Fruit fly (Drosophila melanogaster) whole organism, embryonic: ENCODE results near the gene Art8.
A peak's percentile ranks its signal among the peaks of the same experiment; 100 is the strongest.

Experiments
- CG10209 ChIP-seq: fragments of 200-800 bp; sonication (Bioruptor generic); optimal IDR thresholded peaks from 3 replicates; lab custom pipeline; 2017; ENCODE audit warnings: missing biosample characterization, mild to moderate bottlenecking, missing genetic modification characterization, missing genetic modification reagents
- CG11093 ChIP-seq: fragments of 200-800 bp; sonication (Bioruptor generic); IDR thresholded peaks from 3 replicates; pipeline ENCODE4 v1.3.6; 2022; ENCODE audit warnings: missing biosample characterization, missing genetic modification characterization
- CG13287 ChIP-seq: fragments of 200-800 bp; sonication (Bioruptor generic); IDR thresholded peaks from 2 replicates; pipeline ENCODE4 v1.3.6; 2022; ENCODE audit warnings: missing biosample characterization, missing genetic modification characterization; ENCODE audit not compliant: partially characterized antibody
- CG15269 ChIP-seq: fragments of 200-800 bp; sonication (Bioruptor generic); optimal IDR thresholded peaks from 2 replicates; lab custom pipeline; 2018; ENCODE audit warnings: missing biosample characterization, mild to moderate bottlenecking, missing genetic modification characterization, moderate library complexity
- CG1647 ChIP-seq: fragments of 200-800 bp; sonication (Bioruptor generic); optimal IDR thresholded peaks from 3 replicates; lab custom pipeline; 2016; ENCODE audit warnings: missing biosample characterization, missing genetic modification characterization
- CG17385 ChIP-seq: fragments of 200-800 bp; sonication (Bioruptor generic); optimal IDR thresholded peaks from 3 replicates; lab custom pipeline; 2018; ENCODE audit warnings: missing biosample characterization, mild to moderate bottlenecking, missing genetic modification characterization
- CG18011 ChIP-seq: fragments of 200-800 bp; sonication (Bioruptor generic); optimal IDR thresholded peaks from 2 replicates; lab custom pipeline; 2017; ENCODE audit warnings: missing biosample characterization, missing genetic modification characterization, mild to moderate bottlenecking, moderate library complexity, missing genotype
- CG18476 ChIP-seq: fragments of 200-800 bp; sonication (Bioruptor generic); optimal IDR thresholded peaks from 2 replicates; lab custom pipeline; 2016; ENCODE audit warnings: missing biosample characterization, mild to moderate bottlenecking, missing genetic modification characterization
- CG31365 ChIP-seq: fragments of 200-800 bp; sonication (Bioruptor generic); optimal IDR thresholded peaks from 2 replicates; lab custom pipeline; 2018; ENCODE audit warnings: missing biosample characterization, mild to moderate bottlenecking, missing genetic modification characterization
- CG34422 ChIP-seq: fragments of 200-800 bp; sonication (Bioruptor generic); IDR thresholded peaks from 3 replicates; pipeline ENCODE4 v1.3.6; 2022; ENCODE audit warnings: missing biosample characterization, missing genetic modification characterization
- CG3726 ChIP-seq: fragments of 200-800 bp; sonication (Bioruptor generic); IDR thresholded peaks from 3 replicates; pipeline ENCODE4, ENCODE4 v1.3.6; 2022; ENCODE audit warnings: missing biosample characterization, missing genetic modification characterization
- CG6683 ChIP-seq: fragments of 200-800 bp; sonication (Bioruptor generic); optimal IDR thresholded peaks from 2 replicates; lab custom pipeline; 2017; ENCODE audit warnings: missing biosample characterization, mild to moderate bottlenecking, missing genetic modification characterization, missing genetic modification reagents
- CG8281 ChIP-seq: fragments of 200-800 bp; sonication (Bioruptor generic); optimal IDR thresholded peaks from 2 replicates; lab custom pipeline; 2018; ENCODE audit warnings: missing biosample characterization, mild to moderate bottlenecking, missing genetic modification characterization, moderate library complexity
- CkIIα-i1 ChIP-seq: fragments of 200-800 bp; sonication (Bioruptor generic); IDR thresholded peaks from 2 replicates; pipeline ENCODE4 v1.3.6; 2022; ENCODE audit warnings: missing biosample characterization, missing genetic modification characterization
- Deaf1 ChIP-seq: fragments of 200-800 bp; optimal IDR thresholded peaks from 3 replicates; lab custom pipeline; 2019; ENCODE audit warnings: missing biosample characterization, mild to moderate bottlenecking, missing genetic modification characterization, moderate library complexity
- Drgx ChIP-seq: fragments of 200-800 bp; sonication (Bioruptor generic); IDR thresholded peaks from 2 replicates; pipeline ENCODE4 v1.3.6; 2022; ENCODE audit warnings: missing biosample characterization, missing genetic modification characterization
- HLHmδ ChIP-seq: fragments of 200-800 bp; sonication (Bioruptor generic); optimal IDR thresholded peaks from 2 replicates; lab custom pipeline; 2018; ENCODE audit warnings: missing biosample characterization, mild to moderate bottlenecking, missing genetic modification characterization, moderate library complexity
- Hand ChIP-seq: fragments of 200-800 bp; sonication (Bioruptor generic); optimal IDR thresholded peaks from 2 replicates; lab custom pipeline; 2017; ENCODE audit warnings: mild to moderate bottlenecking, missing biosample characterization, missing genetic modification reagents, missing genetic modification characterization
- HmgD ChIP-seq: fragments of 200-800 bp; sonication (Bioruptor generic); optimal IDR thresholded peaks from 3 replicates; lab custom pipeline; 2016; ENCODE audit warnings: missing biosample characterization, missing genetic modification characterization
- Hsf ChIP-seq: fragments of 200-800 bp; sonication (Bioruptor generic); optimal IDR thresholded peaks from 3 replicates; lab custom pipeline; 2016; ENCODE audit warnings: missing biosample characterization, missing genetic modification characterization
- Jarid2 ChIP-seq: fragments of 200-800 bp; sonication (Bioruptor generic); optimal IDR thresholded peaks from 3 replicates; lab custom pipeline; 2017; ENCODE audit warnings: mild to moderate bottlenecking, missing biosample characterization, missing genetic modification reagents, missing genetic modification characterization
- Meics ChIP-seq: fragments of 200-800 bp; sonication (Bioruptor generic); optimal IDR thresholded peaks from 2 replicates; lab custom pipeline; 2017; ENCODE audit warnings: missing biosample characterization, mild to moderate bottlenecking, missing genetic modification characterization
- Sry-β ChIP-seq: fragments of 200-800 bp; sonication (Bioruptor generic); optimal IDR thresholded peaks from 2 replicates; lab custom pipeline; 2018; ENCODE audit warnings: missing biosample characterization, mild to moderate bottlenecking, missing genetic modification characterization, moderate library complexity
- Xrp1 ChIP-seq: fragments of 200-800 bp; sonication (Bioruptor generic); IDR thresholded peaks from 2 replicates; pipeline ENCODE4 v1.3.6; 2022; ENCODE audit warnings: missing biosample characterization, missing genetic modification characterization
- amos ChIP-seq: fragments of 200-800 bp; sonication (Bioruptor generic); IDR thresholded peaks from 2 replicates; pipeline ENCODE4 v1.3.6; 2022; ENCODE audit warnings: missing biosample characterization, missing genetic modification characterization; ENCODE audit not compliant: partially characterized antibody
- ap ChIP-seq: fragments of 200-800 bp; sonication (Bioruptor generic); IDR thresholded peaks from 2 replicates; pipeline ENCODE4 v1.3.6; 2022; ENCODE audit warnings: missing biosample characterization, missing genetic modification characterization
- az2 ChIP-seq: fragments of 200-800 bp; sonication (Bioruptor generic); optimal IDR thresholded peaks from 3 replicates; lab custom pipeline; 2016; ENCODE audit warnings: missing biosample characterization, missing genetic modification characterization
- bab2 ChIP-seq: fragments of 200-800 bp; sonication (Bioruptor generic); optimal IDR thresholded peaks from 2 replicates; lab custom pipeline; 2016; ENCODE audit warnings: missing biosample characterization, missing genetic modification characterization
- cad ChIP-seq: fragments of >200 bp; optimal IDR thresholded peaks from 2 replicates; lab custom pipeline; 2017; ENCODE audit warnings: missing biosample characterization, missing genetic modification characterization
- chm ChIP-seq: fragments of 200-800 bp; sonication (Bioruptor generic); IDR thresholded peaks from 2 replicates; pipeline ENCODE4 v1.3.6; 2022; ENCODE audit warnings: missing biosample characterization, missing genetic modification characterization
- disco-r ChIP-seq: fragments of 200-800 bp; sonication (Bioruptor generic); optimal IDR thresholded peaks from 2 replicates; lab custom pipeline; 2016; ENCODE audit warnings: missing biosample characterization, missing genetic modification characterization
- jigr1 ChIP-seq: fragments of 200-800 bp; sonication (Bioruptor generic); IDR thresholded peaks from 3 replicates; pipeline ENCODE4 v1.3.6; 2022; ENCODE audit warnings: missing biosample characterization, missing genetic modification characterization
- kay ChIP-seq: fragments of 200-800 bp; sonication (Bioruptor generic); optimal IDR thresholded peaks from 2 replicates; lab custom pipeline; 2016; ENCODE audit warnings: missing biosample characterization, missing genetic modification characterization
- ken ChIP-seq: fragments of 200-800 bp; sonication (Bioruptor generic); IDR thresholded peaks from 3 replicates; pipeline ENCODE4 v1.3.6; 2022; ENCODE audit warnings: missing biosample characterization, missing genetic modification characterization
- nerfin-1 ChIP-seq: fragments of 200-800 bp; sonication (Bioruptor generic); optimal IDR thresholded peaks from 3 replicates; lab custom pipeline; 2019; ENCODE audit warnings: missing biosample characterization, mild to moderate bottlenecking, missing genetic modification characterization, moderate library complexity
- nom ChIP-seq: fragments of 200-800 bp; sonication (Bioruptor generic); optimal IDR thresholded peaks from 2 replicates; lab custom pipeline; 2017; ENCODE audit warnings: missing biosample characterization, missing genetic modification characterization, mild to moderate bottlenecking, moderate library complexity, missing genetic modification reagents
- p53 ChIP-seq: fragments of 200-800 bp; sonication (Bioruptor generic); optimal IDR thresholded peaks from 2 replicates; lab custom pipeline; 2016; ENCODE audit warnings: missing biosample characterization, missing genetic modification characterization
- pan ChIP-seq, 4 experiments: fragments of >200 bp in 3 of 4; fragments of 200-800 bp in 1 of 4; sonication (Bioruptor generic) in 1 of 4; optimal IDR thresholded peaks in 3 of 4; IDR thresholded peaks in 1 of 4; 2 replicates each; pipeline versions ENCODE4 v1.3.6 to Lab custom; 2017 to 2022; ENCODE audit warnings: missing biosample characterization in 2 of 4, missing genetic modification characterization in 2 of 4, mixed read lengths in 1 of 4
- ro ChIP-seq: fragments of 200-800 bp; sonication (Bioruptor generic); IDR thresholded peaks from 2 replicates; pipeline ENCODE4 v1.3.6; 2022; ENCODE audit warnings: missing biosample characterization, missing genetic modification characterization
- sim ChIP-seq: fragments of 200-800 bp; sonication (Bioruptor generic); IDR thresholded peaks from 2 replicates; pipeline ENCODE4 v1.3.6; 2022; ENCODE audit warnings: missing biosample characterization, missing genetic modification characterization
- sob ChIP-seq: fragments of 200-800 bp; sonication (Bioruptor generic); IDR thresholded peaks from 2 replicates; pipeline ENCODE4 v1.3.6; 2022; ENCODE audit warnings: missing biosample characterization, missing genetic modification characterization
- trem ChIP-seq: fragments of 200-800 bp; optimal IDR thresholded peaks from 3 replicates; lab custom pipeline; 2019; ENCODE audit warnings: missing biosample characterization, mild to moderate bottlenecking, missing genetic modification characterization, moderate library complexity
- twi ChIP-seq: fragments of 200-800 bp; optimal IDR thresholded peaks from 2 replicates; lab custom pipeline; 2019; ENCODE audit warnings: missing biosample characterization, mild to moderate bottlenecking, missing genetic modification characterization, moderate library complexity
- usp ChIP-seq: fragments of >200 bp; optimal IDR thresholded peaks from 2 replicates; lab custom pipeline; 2017; ENCODE audit warnings: missing biosample characterization, missing genetic modification characterization

Gene Art8

dm6 chr2L:11044678-11045466 lies 34.0 kb upstream of the Art8 start (continued):
- TF ChIP-seq amos (GFP tag; lab: Robert Waterston, UW) (no peak), Meics (GFP tag; lab: Kevin White, UChicago) (peak; percentile 28), Sry-β (no peak), nom (GFP tag; lab: Kevin White, UChicago) (peak; percentile 49), jigr1 (GFP tag; lab: Robert Waterston, UW) (0 out of 3 replicates have a peak, but pooled peaks have one; percentile 7), bab2 (no peak), chm (GFP tag; lab: Robert Waterston, UW) (peak; percentile 74), Jarid2 (GFP tag; lab: Kevin White, UChicago) (no peak), ap (no peak), CG10209 (GFP tag; lab: Kevin White, UChicago) (peak; percentile 33), Deaf1 (peak; percentile 46), CG17385 (GFP tag; lab: Kevin White, UChicago) (peak; percentile 54), Xrp1 (GFP tag; lab: Robert Waterston, UW) (peak; percentile 46), CG34422 (GFP tag; lab: Robert Waterston, UW) (no peak), ken (no peak), disco-r (peak; percentile 39), CG18011 (no peak), p53 (no peak), CG31365 (tag; lab: Kevin White, UChicago) (peak; percentile 11), sim (0 out of 2 replicates have a peak, but pooled peaks have one; percentile 7), HmgD (GFP tag; lab: Kevin White, UChicago) (no peak), cad (GFP tag; lab: Kevin White, UChicago) (no peak), sob (GFP tag; lab: Robert Waterston, UW) (peak; percentile 26; the same call in 1 of the 2 replicates), trem (tag; lab: Kevin White, UChicago) (no peak)

dm6 chr2L:11041785-11042184 lies 30.9 kb upstream of the Art8 start:
- no peak for TF ChIP-seq ro (GFP tag; lab: Robert Waterston, UW)
- peak; percentile 14; the same call in 1 of the 2 replicates for TF ChIP-seq Drgx (GFP tag; lab: Robert Waterston, UW)
- TF ChIP-seq CG8281 (tag; lab: Kevin White, UChicago) = no peak

dm6 chr2L:11041074-11041473 lies 30.2 kb upstream of the Art8 start:
- no peak for TF ChIP-seq CG34422 (GFP tag; lab: Robert Waterston, UW)
- no peak for TF ChIP-seq nom (GFP tag; lab: Kevin White, UChicago)
- no peak for TF ChIP-seq nerfin-1 (tag; lab: Kevin White, UChicago)
- no peak for TF ChIP-seq Hsf (GFP tag; lab: Kevin White, UChicago)
- no peak for TF ChIP-seq CG6683 (GFP tag; lab: Kevin White, UChicago)
- TF ChIP-seq CG13287 = no peak
- no peak for TF ChIP-seq CG3726
- no peak for TF ChIP-seq HLHmδ (GFP tag; lab: Kevin White, UChicago)
- TF ChIP-seq Hand = no peak
- no peak for TF ChIP-seq az2 (GFP tag; lab: Kevin White, UChicago)
- TF ChIP-seq CG1647 = no peak
- TF ChIP-seq CG11093 (GFP tag; lab: Robert Waterston, UW) = no peak
- TF ChIP-seq CG15269 (tag; lab: Kevin White, UChicago) = no peak
- no peak for TF ChIP-seq CG18476 (GFP tag; lab: Kevin White, UChicago)
- no peak for TF ChIP-seq usp (GFP tag; lab: Kevin White, UChicago)
- no peak for TF ChIP-seq CkIIα-i1 (GFP tag; lab: Robert Waterston, UW)
- TF ChIP-seq twi = no peak
- TF ChIP-seq pan (optimal IDR thresholded peaks at IDR 0.05; lab: Kevin White, UChicago) = no peak
- no peak for TF ChIP-seq pan (GFP tag; optimal IDR thresholded peaks at IDR 0.05 in 1 of 2, IDR thresholded peaks at IDR 0.05 in 1 of 2)
- no peak for TF ChIP-seq kay (GFP tag; lab: Kevin White, UChicago)
- TF ChIP-seq, all 482 proteins: peak for 0
